Fruit fly (Drosophila melanogaster) whole organism, pupa: Measurements from ENCODE around the gene Pgant6.

Experiments
- CG15710 ChIP-seq: fragments of 200-800 bp; sonication (Bioruptor generic); optimal IDR thresholded peaks from 2 replicates; lab custom pipeline; 2018; ENCODE audit warnings: missing biosample characterization, mild to moderate bottlenecking, missing genetic modification characterization, moderate library complexity
- CG9948 ChIP-seq: fragments of 200-800 bp; sonication (Bioruptor generic); optimal IDR thresholded peaks from 2 replicates; lab custom pipeline; 2018; ENCODE audit warnings: missing biosample characterization, mild to moderate bottlenecking, missing genetic modification characterization, moderate library complexity
- D1 ChIP-seq: fragments of 200-800 bp; sonication (Bioruptor generic); optimal IDR thresholded peaks from 2 replicates; lab custom pipeline; 2018; ENCODE audit warnings: missing biosample characterization, mild to moderate bottlenecking, missing genetic modification characterization, moderate library complexity
- EcR ChIP-seq: fragments of 200-800 bp; sonication (Bioruptor generic); optimal IDR thresholded peaks from 3 replicates; lab custom pipeline; 2019; ENCODE audit warnings: missing biosample characterization, missing genetic modification characterization, mild to moderate bottlenecking, moderate library complexity, missing genetic modification reagents
- Pif1A ChIP-seq: fragments of 200-800 bp; sonication (Bioruptor generic); optimal IDR thresholded peaks from 3 replicates; lab custom pipeline; 2016; ENCODE audit warnings: missing biosample characterization, missing genetic modification characterization
- Pif1B ChIP-seq: fragments of 200-800 bp; sonication (Bioruptor generic); optimal IDR thresholded peaks from 3 replicates; lab custom pipeline; 2016; ENCODE audit warnings: missing biosample characterization, missing genetic modification characterization
- fd96Ca ChIP-seq: fragments of 200-800 bp; sonication (Bioruptor generic); IDR thresholded peaks from 3 replicates; pipeline ENCODE4 v1.3.6; 2022; ENCODE audit warnings: missing biosample characterization, missing genetic modification characterization

DNA sequence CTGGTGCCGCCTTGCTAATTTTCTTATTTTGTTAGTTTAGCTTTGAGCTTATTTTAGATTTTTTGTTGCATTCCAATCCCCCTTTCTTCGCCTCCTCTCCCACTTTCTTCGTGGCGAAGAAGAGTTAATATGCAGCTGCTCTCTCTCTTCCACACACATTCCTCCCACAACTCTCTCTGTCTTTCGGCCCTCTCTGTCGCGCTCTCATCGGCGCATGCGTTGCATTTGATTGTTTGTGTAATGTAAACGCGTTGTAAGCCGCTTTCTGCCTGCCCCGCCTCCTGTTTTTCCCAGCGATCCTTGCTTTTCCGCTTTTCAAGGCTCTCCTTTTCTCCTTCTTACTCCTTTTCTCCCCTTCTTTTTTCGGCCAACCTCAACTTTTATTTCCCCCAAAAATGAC lies 42.7 kb downstream of the Pgant6 start:
- TF ChIP-seq D1 (tag; lab: Kevin White, UChicago) (no peak), Pif1A (no peak), EcR (GFP tag; lab: Kevin White, UChicago) (no peak), CG15710 (tag; lab: Kevin White, UChicago) (no peak), CG9948 (tag; lab: Kevin White, UChicago) (no peak), fd96Ca (GFP tag; lab: Robert Waterston, UW) (no peak), Pif1B (GFP tag; lab: Kevin White, UChicago) (no peak)
